Fruit fly (Drosophila melanogaster) whole organism, embryonic: Measurements from ENCODE around the gene CG5793.

Experiments
- CG4617 ChIP-seq: fragments of 200-800 bp; sonication (Bioruptor generic); optimal IDR thresholded peaks from 3 replicates; lab custom pipeline; 2016; ENCODE audit warnings: missing biosample characterization, missing genetic modification characterization, borderline replicate concordance
- bowl ChIP-seq: fragments of 200-800 bp; sonication (Bioruptor generic); IDR thresholded peaks from 2 replicates; pipeline ENCODE4 v1.3.6; 2022; ENCODE audit warnings: missing biosample characterization, missing genetic modification characterization
- disco-r ChIP-seq: fragments of 200-800 bp; sonication (Bioruptor generic); optimal IDR thresholded peaks from 2 replicates; lab custom pipeline; 2016; ENCODE audit warnings: missing biosample characterization, missing genetic modification characterization

DNA sequence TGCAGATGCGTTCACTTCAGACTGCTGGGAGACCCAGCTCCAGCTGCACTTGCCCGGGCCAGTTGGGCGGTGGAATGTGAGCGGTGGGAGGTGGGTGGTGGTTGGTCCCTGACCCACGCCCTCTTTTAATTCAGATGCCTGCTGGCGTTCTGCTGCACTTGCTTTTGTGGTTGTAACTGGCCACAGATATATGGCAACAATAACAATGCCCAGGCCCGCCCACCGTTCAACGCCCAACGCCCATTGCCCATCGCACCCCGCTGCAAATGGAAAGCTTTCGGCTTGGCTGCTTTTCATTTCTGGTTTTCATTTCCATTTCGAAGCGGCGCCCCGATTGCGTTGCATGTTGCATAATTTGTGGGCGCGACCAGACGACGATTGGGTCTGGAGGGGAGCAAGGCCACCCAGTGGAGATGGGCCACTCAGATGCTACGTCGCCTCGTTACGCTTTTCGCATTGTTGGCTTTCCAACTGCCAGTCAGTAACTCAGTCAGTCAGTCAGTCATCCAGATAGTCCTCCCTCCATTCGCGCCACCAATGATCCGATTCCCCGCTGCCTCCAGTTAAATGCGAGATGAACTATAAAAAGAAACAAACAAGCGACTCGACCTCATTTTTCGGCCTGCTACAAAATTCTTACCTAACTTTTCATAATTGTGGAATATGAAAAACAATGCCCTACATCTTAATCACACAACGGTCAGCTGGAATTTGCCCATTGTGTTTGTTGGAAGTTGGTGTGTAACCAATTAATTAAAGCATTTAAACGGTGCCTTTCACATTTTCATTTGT is 36.9 kb upstream of the CG5793 start:
- TF ChIP-seq disco-r (GFP tag; lab: Kevin White, UChicago), result no peak
- no peak for TF ChIP-seq bowl
- TF ChIP-seq CG4617 (GFP tag; lab: Kevin White, UChicago), result no peak
